Worm (Caenorhabditis elegans): ENCODE results near the gene T05C1.2.
A peak's percentile ranks its signal among the peaks of the same experiment; 100 is the strongest.

The T05C1.2 gene

ce11 chrII:4517254-4517653 is 35.3 kb upstream of the T05C1.2 start:
- TF ChIP-seq egl-5 (tag; optimal IDR thresholded peaks at IDR 0.05) (no peak), fos-1 (tag; optimal IDR thresholded peaks at IDR 0.05) (no peak), eor-1 (tag; optimal IDR thresholded peaks at IDR 0.05) (no peak), ceh-82 (tag; optimal IDR thresholded peaks at IDR 0.05) (no peak), hmg-11 (tag; optimal IDR thresholded peaks at IDR 0.05) (no peak), nhr-43 (tag; optimal IDR thresholded peaks at IDR 0.05; ENCODE audit: poor library complexity, severe bottlenecking) (no peak)

- no peak for TF ChIP-seq eor-1 (tag; optimal IDR thresholded peaks at IDR 0.05)
- TF ChIP-seq nhr-76 (tag; optimal IDR thresholded peaks at IDR 0.05), result no peak
- TF ChIP-seq pqm-1 (tag; optimal IDR thresholded peaks at IDR 0.05), result no peak
These were observed 34.4 kb upstream of the T05C1.2 start for ce11 chrII:4516291-4516690.

ce11 chrII:4511911-4512310 is 30.0 kb upstream of the T05C1.2 start, which contains the start of gene cyp-23A1:
Gene cyp-23A1 (plus strand): TSS chrII:4512211.
- no peak for TF ChIP-seq nhr-67 (tag; optimal IDR thresholded peaks at IDR 0.05)
- TF ChIP-seq zag-1 (tag; optimal IDR thresholded peaks at IDR 0.05), result no peak
- TF ChIP-seq jun-1 (tag; optimal IDR thresholded peaks at IDR 0.05), result no peak
- no peak for TF ChIP-seq lsy-12 (tag; optimal IDR thresholded peaks at IDR 0.05)
- TF ChIP-seq nhr-11 (tag; optimal IDR thresholded peaks at IDR 0.05), result no peak
- no peak for TF ChIP-seq elt-1 (tag; optimal IDR thresholded peaks at IDR 0.05)
- no peak for TF ChIP-seq aly-2 (tag; optimal IDR thresholded peaks at IDR 0.05)
- no peak for TF ChIP-seq hmg-11 (tag; optimal IDR thresholded peaks at IDR 0.05)
- TF ChIP-seq ZK546.5 (tag; optimal IDR thresholded peaks at IDR 0.05), result no peak
- no peak for TF ChIP-seq fkh-10 (GFP tag; optimal IDR thresholded peaks at IDR 0.05)
- no peak for TF ChIP-seq nhr-237 (tag; optimal IDR thresholded peaks at IDR 0.05)
- no peak for TF ChIP-seq sea-2 (GFP tag; optimal IDR thresholded peaks at IDR 0.05)
- no peak for TF ChIP-seq ceh-28 (tag; optimal IDR thresholded peaks at IDR 0.05)
- no peak for TF ChIP-seq elt-3 (tag; optimal IDR thresholded peaks at IDR 0.05)
- TF ChIP-seq nhr-77 (tag; optimal IDR thresholded peaks at IDR 0.05), result no peak
- no peak for TF ChIP-seq fkh-2 (tag; optimal IDR thresholded peaks at IDR 0.05)
- no peak for TF ChIP-seq ama-1 (optimal IDR thresholded peaks at IDR 0.05)

- TF ChIP-seq snpc-4 (tag; optimal IDR thresholded peaks at IDR 0.05) (no peak), nhr-67 (tag; optimal IDR thresholded peaks at IDR 0.05) (no peak), aly-2 (tag; optimal IDR thresholded peaks at IDR 0.05) (no peak), ceh-28 (tag; optimal IDR thresholded peaks at IDR 0.05) (no peak), pqm-1 (tag; optimal IDR thresholded peaks at IDR 0.05) (no peak), ama-1 (optimal IDR thresholded peaks at IDR 0.05) (no peak), nhr-77 (tag; optimal IDR thresholded peaks at IDR 0.05) (no peak), nhr-23 (tag; optimal IDR thresholded peaks at IDR 0.05) (peak; percentile 7), R02D3.7 (tag; optimal IDR thresholded peaks at IDR 0.05) (no peak)
These were observed 28.8 kb upstream of the T05C1.2 start for ce11 chrII:4510684-4511083.

- no peak for TF ChIP-seq lin-39 (tag; optimal IDR thresholded peaks at IDR 0.05)
- TF ChIP-seq nhr-28 (tag; optimal IDR thresholded peaks at IDR 0.05), result no peak
- TF ChIP-seq nfya-1 (tag; optimal IDR thresholded peaks at IDR 0.05; ENCODE audit: insufficient read depth), result peak; percentile 12
- TF ChIP-seq pqm-1 (tag; optimal IDR thresholded peaks at IDR 0.05), result peak; percentile 63
- TF ChIP-seq elt-2 (tag; optimal IDR thresholded peaks at IDR 0.05), result peak; percentile 60
- peak; percentile 94 for TF ChIP-seq pha-4 (tag; optimal IDR thresholded peaks at IDR 0.05)
- TF ChIP-seq fkh-2 (tag; optimal IDR thresholded peaks at IDR 0.05), result no peak
These were observed 25.7 kb upstream of the T05C1.2 start for ce11 chrII:4507669-4508068.

- peak; percentile 77 for TF ChIP-seq pha-4 (tag; optimal IDR thresholded peaks at IDR 0.05)
- peak; percentile 34 for TF ChIP-seq snpc-4 (tag; optimal IDR thresholded peaks at IDR 0.05)
- TF ChIP-seq nhr-23 (tag; optimal IDR thresholded peaks at IDR 0.05), result no peak
- TF ChIP-seq fkh-2 (tag; optimal IDR thresholded peaks at IDR 0.05), result no peak
- no peak for TF ChIP-seq R02D3.7 (tag; optimal IDR thresholded peaks at IDR 0.05)
- TF ChIP-seq ama-1 (optimal IDR thresholded peaks at IDR 0.05), result peak; percentile 19
- no peak for TF ChIP-seq egl-27 (tag; optimal IDR thresholded peaks at IDR 0.05)
- TF ChIP-seq nhr-237 (tag; optimal IDR thresholded peaks at IDR 0.05), result no peak
- peak; percentile 11 for TF ChIP-seq unc-62 (GFP tag; optimal IDR thresholded peaks at IDR 0.05)
- TF ChIP-seq lin-39 (tag; optimal IDR thresholded peaks at IDR 0.05), result peak; percentile 46
- TF ChIP-seq elt-2 (tag; optimal IDR thresholded peaks at IDR 0.05), result peak; percentile 56
- no peak for TF ChIP-seq skn-1 (tag; optimal IDR thresholded peaks at IDR 0.05)
- TF ChIP-seq tbx-2 (tag; optimal IDR thresholded peaks at IDR 0.05), result no peak
- TF ChIP-seq mdl-1 (tag; optimal IDR thresholded peaks at IDR 0.05), result peak; percentile 22
- TF ChIP-seq ztf-4 (tag; optimal IDR thresholded peaks at IDR 0.05), result no peak
- no peak for TF ChIP-seq elt-3 (tag; optimal IDR thresholded peaks at IDR 0.05)
- peak; percentile 22 for TF ChIP-seq nhr-11 (tag; optimal IDR thresholded peaks at IDR 0.05)
- TF ChIP-seq daf-12 (tag; optimal IDR thresholded peaks at IDR 0.05), result no peak
- peak; percentile 86 for TF ChIP-seq hmg-11 (tag; optimal IDR thresholded peaks at IDR 0.05)
- no peak for TF ChIP-seq nhr-76 (tag; optimal IDR thresholded peaks at IDR 0.05)
- no peak for TF ChIP-seq ceh-82 (tag; optimal IDR thresholded peaks at IDR 0.05)
- peak; percentile 35 for TF ChIP-seq lin-15B (tag; optimal IDR thresholded peaks at IDR 0.05)
- TF ChIP-seq fkh-10 (GFP tag; optimal IDR thresholded peaks at IDR 0.05), result peak; percentile 39
- no peak for TF ChIP-seq eor-1 (tag; optimal IDR thresholded peaks at IDR 0.05)
- peak; percentile 40 for TF ChIP-seq pqm-1 (tag; optimal IDR thresholded peaks at IDR 0.05)
These were observed 24.8 kb upstream of the T05C1.2 start for ce11 chrII:4506552-4507291.

Data from whole organism, L3 larva.